Worm (Caenorhabditis elegans) whole organism, L4 larva: ENCODE results near the gene R13D11.10.
A peak's percentile ranks its signal among the peaks of the same experiment; 100 is the strongest.

Source experiments
- D1046.2 ChIP-seq: fragments of 200-800 bp; sonication (Bioruptor generic); IDR thresholded peaks from 2 replicates; pipeline ENCODE4 v1.3.6; 2022; ENCODE audit warnings: missing genetic modification characterization, missing compliant biosample characterization
- F26F4.8 ChIP-seq: fragments of 200-800 bp; sonication (Bioruptor generic); conservative IDR thresholded peaks from 2 replicates; pipeline ENCODE4 v1.3.6; 2022; ENCODE audit warnings: missing genetic modification characterization, missing compliant biosample characterization
- T20F7.1 ChIP-seq: fragments of 200-800 bp; sonication (Bioruptor generic); optimal IDR thresholded peaks from 2 replicates; lab custom pipeline; 2018; ENCODE audit warnings: mild to moderate bottlenecking, missing genetic modification characterization, missing compliant biosample characterization
- Y105C5A.15 ChIP-seq: fragments of 200-800 bp; sonication (Bioruptor generic); IDR thresholded peaks from 2 replicates; pipeline ENCODE4 v1.3.6; 2022; ENCODE audit warnings: missing genetic modification characterization, missing compliant biosample characterization
- Y75B8A.6 ChIP-seq: fragments of 200-800 bp; sonication (Bioruptor generic); IDR thresholded peaks from 2 replicates; pipeline ENCODE4 v1.3.6; 2022; ENCODE audit warnings: missing genetic modification reagents, missing genetic modification characterization, missing compliant biosample characterization
- ZK337.2 ChIP-seq: fragments of 200-800 bp; sonication (Bioruptor generic); IDR thresholded peaks from 2 replicates; pipeline ENCODE4 v1.3.6; 2022; ENCODE audit warnings: missing genetic modification reagents, missing genetic modification characterization, missing compliant biosample characterization
- aha-1 ChIP-seq: fragments of 150-350 bp; peaks from one replicate; lab custom pipeline; 2014; ENCODE audit warnings: missing biosample characterization, missing genetic modification characterization
- attf-4 ChIP-seq: sonication (generic microtip); optimal IDR thresholded peaks from 3 replicates; lab custom pipeline; 2017; ENCODE audit warnings: missing biosample characterization, missing genetic modification characterization
- ceh-28 ChIP-seq: fragments of 150-350 bp; optimal IDR thresholded peaks from 2 replicates; lab custom pipeline; 2014; ENCODE audit warnings: missing biosample characterization, missing genetic modification reagents, missing genetic modification characterization
- ceh-32 ChIP-seq: sonication (generic microtip); optimal IDR thresholded peaks from 2 replicates; lab custom pipeline; 2016; ENCODE audit warnings: mild to moderate bottlenecking, missing genetic modification characterization, missing compliant biosample characterization; ENCODE audit not compliant: poor library complexity
- cey-2 ChIP-seq: sonication (generic microtip); optimal IDR thresholded peaks from 3 replicates; lab custom pipeline; 2017; ENCODE audit warnings: missing genetic modification characterization, mild to moderate bottlenecking, missing compliant biosample characterization, antibody characterized with exemption, borderline replicate concordance; ENCODE audit not compliant: insufficient read depth
- ctbp-1 ChIP-seq: fragments of 200-800 bp; sonication (Bioruptor generic); IDR thresholded peaks from 2 replicates; pipeline ENCODE4 v1.3.6; 2022; ENCODE audit warnings: missing genetic modification reagents, missing genetic modification characterization, missing compliant biosample characterization
- daf-16 ChIP-seq, 3 experiments: sonication (generic microtip); optimal IDR thresholded peaks; 2 replicates each; lab custom pipeline; 2016 to 2017; ENCODE audit warnings: missing genetic modification characterization in 3 of 3, missing genetic modification reagents in 3 of 3, mild to moderate bottlenecking in 2 of 3, missing compliant biosample characterization in 2 of 3, missing biosample characterization in 1 of 3, moderate library complexity in 1 of 3
- daf-8 ChIP-seq: fragments of 200-800 bp; sonication (Bioruptor generic); IDR thresholded peaks from 2 replicates; pipeline ENCODE4 v1.3.6; 2022; ENCODE audit warnings: missing genetic modification characterization, missing compliant biosample characterization
- dmd-8 ChIP-seq: fragments of 200-800 bp; sonication (Bioruptor generic); IDR thresholded peaks from 2 replicates; pipeline ENCODE4 v1.3.6; 2022; ENCODE audit warnings: missing genetic modification characterization, missing compliant biosample characterization
- gei-8 ChIP-seq: fragments of 200-800 bp; sonication (Bioruptor generic); optimal IDR thresholded peaks from 2 replicates; lab custom pipeline; 2018; ENCODE audit warnings: mild to moderate bottlenecking, missing genetic modification characterization, missing compliant biosample characterization
- hlh-11 ChIP-seq: fragments of 200-800 bp; sonication (Bioruptor generic); optimal IDR thresholded peaks from 2 replicates; lab custom pipeline; 2018; ENCODE audit warnings: mild to moderate bottlenecking, missing genetic modification characterization, missing compliant biosample characterization
- hlh-30 ChIP-seq: sonication (generic microtip); optimal IDR thresholded peaks from 2 replicates; lab custom pipeline; 2017; ENCODE audit warnings: antibody characterized with exemption, mild to moderate bottlenecking, missing genetic modification characterization, missing compliant biosample characterization; ENCODE audit not compliant: insufficient read depth
- hmg-1.1 ChIP-seq: fragments of 200-800 bp; sonication (Bioruptor generic); IDR thresholded peaks from 2 replicates; pipeline ENCODE4 v1.3.6; 2022; ENCODE audit warnings: missing genetic modification reagents, missing genetic modification characterization, missing compliant biosample characterization
- jun-1 ChIP-seq: fragments of 150-350 bp; optimal IDR thresholded peaks from 2 replicates; lab custom pipeline; 2014; ENCODE audit warnings: missing biosample characterization, missing genetic modification reagents, missing genetic modification characterization
- lin-1 ChIP-seq: fragments of 200-800 bp; sonication (Bioruptor generic); IDR thresholded peaks from 2 replicates; pipeline ENCODE4 v1.3.6; 2022; ENCODE audit warnings: missing genetic modification reagents, missing genetic modification characterization, missing compliant biosample characterization
- lin-39 ChIP-seq: fragments of 150-350 bp; optimal IDR thresholded peaks from 2 replicates; lab custom pipeline; 2014; ENCODE audit warnings: missing biosample characterization, missing genetic modification reagents, missing genetic modification characterization
- lsy-2 ChIP-seq, 2 experiments: fragments of 150-350 bp in 1 of 2; sonication (generic microtip) in 1 of 2; optimal IDR thresholded peaks; 2 replicates each; lab custom pipeline; 2014 to 2017; ENCODE audit warnings: missing biosample characterization in 2 of 2, missing genetic modification characterization in 2 of 2
- madf-5 ChIP-seq, 2 experiments: fragments of 200-800 bp; sonication (Bioruptor generic); IDR thresholded peaks; 2 replicates each; pipeline ENCODE4 v1.3.6; 2022; ENCODE audit warnings: missing compliant biosample characterization in 2 of 2, missing genetic modification characterization in 2 of 2
- madf-9 ChIP-seq: fragments of 200-800 bp; sonication (Bioruptor generic); conservative IDR thresholded peaks from 2 replicates; pipeline ENCODE4 v1.3.6; 2022; ENCODE audit warnings: missing genetic modification reagents, missing genetic modification characterization, missing compliant biosample characterization
- mdt-29 ChIP-seq: fragments of 200-800 bp; sonication (Bioruptor generic); IDR thresholded peaks from 2 replicates; pipeline ENCODE4 v1.3.6; 2022; ENCODE audit warnings: missing genetic modification reagents, missing genetic modification characterization, missing compliant biosample characterization
- mes-2 ChIP-seq: sonication (generic microtip); optimal IDR thresholded peaks from 2 replicates; lab custom pipeline; 2016; ENCODE audit warnings: missing genotype, mild to moderate bottlenecking, missing genetic modification characterization, missing compliant biosample characterization; ENCODE audit not compliant: poor library complexity, severe bottlenecking
- mxl-2 ChIP-seq: fragments of 200-800 bp; sonication (Bioruptor generic); conservative IDR thresholded peaks from 2 replicates; pipeline ENCODE4 v1.3.6; 2022; ENCODE audit warnings: missing genetic modification reagents, missing genetic modification characterization, missing compliant biosample characterization
- mxl-3 ChIP-seq: fragments of 200-800 bp; sonication (Bioruptor generic); optimal IDR thresholded peaks from 2 replicates; lab custom pipeline; 2018; ENCODE audit warnings: mild to moderate bottlenecking, missing genetic modification characterization, missing compliant biosample characterization
- nhr-237 ChIP-seq: sonication (generic microtip); optimal IDR thresholded peaks from 2 replicates; lab custom pipeline; 2017; ENCODE audit warnings: missing biosample characterization, missing genetic modification characterization
- nhr-25 ChIP-seq: sonication (generic microtip); optimal IDR thresholded peaks from 2 replicates; lab custom pipeline; 2017; ENCODE audit warnings: missing genetic modification characterization, mild to moderate bottlenecking, missing compliant biosample characterization, antibody characterized with exemption, moderate library complexity, borderline replicate concordance; ENCODE audit not compliant: insufficient read depth
- nhr-28 ChIP-seq: fragments of 150-350 bp; optimal IDR thresholded peaks from 2 replicates; lab custom pipeline; 2014; ENCODE audit warnings: missing biosample characterization, missing genetic modification characterization
- nhr-48 ChIP-seq: sonication (generic microtip); optimal IDR thresholded peaks from 2 replicates; lab custom pipeline; 2016; ENCODE audit warnings: mild to moderate bottlenecking, missing genetic modification characterization, missing compliant biosample characterization
- nhr-6 ChIP-seq: fragments of 150-350 bp; optimal IDR thresholded peaks from 2 replicates; lab custom pipeline; 2014; ENCODE audit warnings: missing biosample characterization, missing genetic modification characterization
- nhr-76 ChIP-seq: fragments of 150-350 bp; optimal IDR thresholded peaks from 2 replicates; lab custom pipeline; 2014; ENCODE audit warnings: missing biosample characterization, missing genetic modification characterization
- rbr-2 ChIP-seq: sonication (generic microtip); optimal IDR thresholded peaks from 2 replicates; lab custom pipeline; 2016; ENCODE audit warnings: missing genotype, missing genetic modification characterization, missing compliant biosample characterization
- saeg-2 ChIP-seq: fragments of 200-800 bp; sonication (Bioruptor generic); IDR thresholded peaks from 2 replicates; pipeline ENCODE4 v1.3.6; 2022; ENCODE audit warnings: missing genetic modification reagents, missing genetic modification characterization, missing compliant biosample characterization
- set-16 ChIP-seq: fragments of 200-800 bp; sonication (Bioruptor generic); IDR thresholded peaks from 2 replicates; pipeline ENCODE4 v1.3.6; 2022; ENCODE audit warnings: missing genetic modification reagents, missing genetic modification characterization, missing compliant biosample characterization
- skn-1 ChIP-seq: fragments of 150-350 bp; optimal IDR thresholded peaks from 2 replicates; lab custom pipeline; 2014; ENCODE audit warnings: missing biosample characterization, missing genetic modification characterization
- spr-1 ChIP-seq: sonication (generic microtip); optimal IDR thresholded peaks from 2 replicates; lab custom pipeline; 2016; ENCODE audit warnings: mild to moderate bottlenecking, missing genetic modification characterization, missing compliant biosample characterization
- spr-3 ChIP-seq: fragments of 200-800 bp; sonication (Bioruptor generic); optimal IDR thresholded peaks from 2 replicates; lab custom pipeline; 2018; ENCODE audit warnings: mild to moderate bottlenecking, missing genetic modification characterization, missing compliant biosample characterization
- tag-97 ChIP-seq: fragments of 200-800 bp; sonication (Bioruptor generic); IDR thresholded peaks from 2 replicates; pipeline ENCODE4 v1.3.6; 2022; ENCODE audit warnings: missing genetic modification characterization, missing compliant biosample characterization
- unc-130 ChIP-seq: sonication (generic microtip); optimal IDR thresholded peaks from 2 replicates; lab custom pipeline; 2016; ENCODE audit warnings: missing genetic modification reagents, missing genetic modification characterization, missing compliant biosample characterization
- unc-62 ChIP-seq, 3 experiments: fragments of 150-350 bp in 1 of 3; sonication (generic microtip); optimal IDR thresholded peaks in 2 of 3; peaks in 1 of 3; 1 replicate in 1 of 3; 2 replicates in 2 of 3; lab custom pipeline; 2014 to 2017; ENCODE audit warnings: missing biosample characterization in 3 of 3, missing genetic modification characterization in 3 of 3, missing genetic modification reagents in 3 of 3, missing genotype in 1 of 3
- vab-7 ChIP-seq: fragments of 200-800 bp; sonication (Bioruptor generic); IDR thresholded peaks from 2 replicates; pipeline ENCODE4 v1.3.6; 2022; ENCODE audit warnings: missing genetic modification reagents, missing genetic modification characterization, missing compliant biosample characterization
- zfp-2 ChIP-seq: sonication (generic microtip); optimal IDR thresholded peaks from 2 replicates; lab custom pipeline; 2016; ENCODE audit warnings: mild to moderate bottlenecking, missing genetic modification characterization, missing compliant biosample characterization
- zip-11 ChIP-seq: fragments of 200-800 bp; sonication (Bioruptor generic); IDR thresholded peaks from 2 replicates; pipeline ENCODE4 v1.3.6; 2022; ENCODE audit warnings: missing genetic modification characterization, missing compliant biosample characterization
- ztf-11 ChIP-seq: fragments of 150-350 bp; optimal IDR thresholded peaks from 2 replicates; lab custom pipeline; 2014; ENCODE audit warnings: missing biosample characterization, missing genetic modification characterization
- ztf-7 ChIP-seq: fragments of 150-350 bp; optimal IDR thresholded peaks from 2 replicates; lab custom pipeline; 2014; ENCODE audit warnings: missing biosample characterization, missing genetic modification characterization

Gene R13D11.10

ce11 chrV:858841-859456 lies 45.9 kb upstream of the R13D11.10 start (continued):
- no peak for TF ChIP-seq dmd-8
- no peak for TF ChIP-seq nhr-28 (tag; lab: Kevin White, UChicago)
- no peak for TF ChIP-seq ceh-32 (tag; lab: Kevin White, UChicago)
- no peak for TF ChIP-seq rbr-2
- TF ChIP-seq madf-9 (GFP tag; lab: Robert Waterston, UW): no peak
- TF ChIP-seq mxl-3 (GFP tag; lab: Kevin White, UChicago): no peak
- TF ChIP-seq mes-2 (tag; lab: Kevin White, UChicago): no peak
- no peak for TF ChIP-seq gei-8
- TF ChIP-seq vab-7 (GFP tag; lab: Robert Waterston, UW): peak; percentile 48; the same call in 1 of the 2 replicates
- peak; percentile 73 for TF ChIP-seq F26F4.8
- no peak for TF ChIP-seq lin-39
- TF ChIP-seq zfp-2 (tag; lab: Kevin White, UChicago): no peak
- TF ChIP-seq set-16: no peak
- TF ChIP-seq ZK337.2 (GFP tag; lab: Robert Waterston, UW): peak; percentile 48; the same call in 1 of the 2 replicates
- TF ChIP-seq saeg-2 (GFP tag; lab: Robert Waterston, UW): 0 out of 2 replicates have a peak, but pooled peaks have one; percentile 19
- 0 out of 2 replicates have a peak, but pooled peaks have one; percentile 12 for TF ChIP-seq Y75B8A.6 (GFP tag; lab: Robert Waterston, UW)
- no peak for TF ChIP-seq zip-11
- TF ChIP-seq D1046.2 (GFP tag; lab: Robert Waterston, UW): no peak
- no peak for TF ChIP-seq nhr-237 (tag; lab: Kevin White, UChicago)
- no peak for TF ChIP-seq ceh-28 (tag; lab: Kevin White, UChicago)
- no peak for TF ChIP-seq unc-130 (GFP tag; lab: Kevin White, UChicago)
- no peak for TF ChIP-seq hlh-30 (tag; lab: Kevin White, UChicago)
- no peak for TF ChIP-seq hmg-1.1 (GFP tag; lab: Robert Waterston, UW)
- TF ChIP-seq ztf-7 (tag; lab: Kevin White, UChicago): no peak
- TF ChIP-seq spr-3 (GFP tag; lab: Kevin White, UChicago): no peak
- TF ChIP-seq hlh-11: no peak
- TF ChIP-seq nhr-6: no peak
- TF ChIP-seq mdt-29 (GFP tag; lab: Robert Waterston, UW): peak; percentile 58
- TF ChIP-seq madf-5 (GFP tag; IDR thresholded peaks at IDR 0.05; lab: Robert Waterston, UW): no peak; a peak in 1 of 4 replicates
- TF ChIP-seq unc-62 (GFP tag; optimal IDR thresholded peaks at IDR 0.05 in 1 of 2; lab: Kevin White, UChicago): no peak
- TF ChIP-seq unc-62 (tag; optimal IDR thresholded peaks at IDR 0.05; lab: Kevin White, UChicago): no peak
- TF ChIP-seq skn-1 (tag; lab: Kevin White, UChicago): no peak
- TF ChIP-seq nhr-76 (tag; lab: Kevin White, UChicago): no peak
- TF ChIP-seq spr-1 (tag; lab: Kevin White, UChicago): no peak
- TF ChIP-seq T20F7.1 (GFP tag; lab: Kevin White, UChicago): no peak
- no peak for TF ChIP-seq nhr-48 (tag; lab: Kevin White, UChicago)
- no peak for TF ChIP-seq aha-1 (tag; lab: Kevin White, UChicago)
- peak; percentile 44; the same call in 1 of the 2 replicates for TF ChIP-seq lin-1
- TF ChIP-seq mxl-2: no peak
- TF ChIP-seq daf-16 (GFP tag; optimal IDR thresholded peaks at IDR 0.05; lab: Kevin White, UChicago): no peak
- no peak for TF ChIP-seq daf-16 (tag; optimal IDR thresholded peaks at IDR 0.05; lab: Kevin White, UChicago)
- TF ChIP-seq ztf-11 (tag; lab: Kevin White, UChicago): no peak
- TF ChIP-seq cey-2 (tag; lab: Kevin White, UChicago): no peak
- TF ChIP-seq ctbp-1 (GFP tag; lab: Robert Waterston, UW): no peak
- TF ChIP-seq tag-97: no peak
- no peak for TF ChIP-seq nhr-25 (tag; lab: Kevin White, UChicago)
- no peak for TF ChIP-seq Y105C5A.15 (GFP tag; lab: Robert Waterston, UW)
- TF ChIP-seq attf-4: no peak
- TF ChIP-seq daf-8: no peak
- no peak for TF ChIP-seq lsy-2 (tag; optimal IDR thresholded peaks at IDR 0.05; lab: Kevin White, UChicago)
- no peak for TF ChIP-seq jun-1 (tag; lab: Kevin White, UChicago)
